Worm (Caenorhabditis elegans) whole organism, midembryonic: ENCODE results near the gene nhr-35.

ENCODE experiments used
- T22C8.4 ChIP-seq: fragments of 200-800 bp; sonication (Bioruptor generic); IDR thresholded peaks from 2 replicates; pipeline ENCODE4 v1.3.6; 2022; ENCODE audit warnings: missing genetic modification characterization, missing compliant biosample characterization
- ref-1 ChIP-seq: fragments of 200-800 bp; sonication (Bioruptor generic); conservative IDR thresholded peaks from 2 replicates; pipeline ENCODE4 v1.3.6; 2022; ENCODE audit warnings: missing genetic modification reagents, missing genetic modification characterization, missing compliant biosample characterization
- ztf-23 ChIP-seq: fragments of 200-800 bp; sonication (Bioruptor generic); IDR thresholded peaks from 2 replicates; pipeline ENCODE4 v1.3.6; 2022; ENCODE audit warnings: missing genetic modification reagents, missing genetic modification characterization, missing compliant biosample characterization

DNA sequence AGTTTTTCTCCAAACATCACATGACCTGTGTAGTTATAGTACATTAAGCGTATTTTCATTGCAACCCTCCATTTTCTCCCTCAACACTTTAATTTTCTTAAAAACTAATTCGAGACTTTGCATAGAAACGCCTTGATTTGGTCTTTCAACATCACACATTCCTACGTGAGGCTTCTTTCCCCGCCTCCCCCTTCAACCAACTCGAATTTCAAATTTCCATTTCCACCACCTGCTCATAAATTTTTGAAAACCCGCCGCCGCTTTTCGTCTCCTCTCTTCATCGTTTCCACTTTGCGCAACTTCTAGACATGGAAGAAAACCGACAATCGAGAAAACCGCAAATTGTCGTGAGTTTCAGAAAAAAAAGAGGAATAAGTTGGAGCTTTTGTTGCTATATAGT is 45.5 kb downstream of the nhr-35 start, which contains the start of gene C05E11.3:
- TF ChIP-seq ref-1: no peak
- no peak for TF ChIP-seq ztf-23
- no peak for TF ChIP-seq T22C8.4 (GFP tag; lab: Robert Waterston, UW)
